Worm (Caenorhabditis elegans): ENCODE results near the gene hlh-26.

The hlh-26 gene

DNA sequence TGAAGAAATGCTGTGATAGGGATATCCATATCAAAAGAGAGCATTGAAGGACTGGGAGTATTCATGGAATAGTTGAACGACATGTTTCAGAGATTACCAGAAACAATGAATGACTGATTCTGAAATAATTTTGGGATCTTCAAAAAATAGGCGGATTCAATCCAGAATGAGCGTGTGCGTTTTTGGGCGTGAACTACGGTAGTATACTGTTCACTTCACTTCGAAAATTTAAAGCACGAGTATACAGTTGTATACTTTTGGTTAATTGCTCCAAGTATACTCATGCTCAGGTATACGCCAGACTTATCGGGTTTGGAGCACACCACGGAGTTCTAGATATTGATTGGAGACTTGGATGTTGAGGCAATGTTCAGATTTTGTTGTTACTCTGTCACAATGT, 8.2 kb downstream of the hlh-26 start, which contains the start of gene tbx-35:
Gene tbx-35, minus strand, starts transcription at position 101 of the 400 bp plus-strand sequence.
- TF ChIP-seq Y56A3A.18 (GFP tag; IDR thresholded peaks at IDR 0.05) = no peak
- TF ChIP-seq ceh-91 (GFP tag; IDR thresholded peaks at IDR 0.05) = no peak
- no peak for TF ChIP-seq hlh-26 (GFP tag; conservative IDR thresholded peaks at IDR 0.05)
- no peak for TF ChIP-seq bed-2 (GFP tag; IDR thresholded peaks at IDR 0.05)
- no peak for TF ChIP-seq F33H1.4 (GFP tag; IDR thresholded peaks at IDR 0.05)
- no peak for TF ChIP-seq lsl-1 (GFP tag; optimal IDR thresholded peaks at IDR 0.05)
- TF ChIP-seq F57C9.4 (tag; optimal IDR thresholded peaks at IDR 0.05) = no peak

DNA sequence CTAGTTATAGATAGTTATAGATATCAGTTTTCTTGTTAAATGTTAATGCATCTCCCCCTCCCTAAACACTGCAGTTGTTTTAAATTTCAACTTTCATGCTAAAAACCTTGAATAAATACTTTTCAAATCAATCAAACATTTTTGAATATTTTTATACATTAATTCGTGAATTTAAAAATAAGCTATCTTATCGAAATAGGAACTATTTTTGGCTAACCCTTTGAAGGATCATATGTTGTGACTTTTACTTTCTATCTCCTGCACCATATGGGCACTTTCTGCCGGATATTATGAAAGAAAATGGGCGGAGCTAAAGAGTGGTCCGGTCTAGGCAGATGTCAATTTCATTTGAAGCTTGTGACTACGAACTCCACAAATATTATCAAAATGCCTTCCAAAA, 10.9 kb downstream of the hlh-26 start, which contains the start of gene ZK177.11:
Gene ZK177.11, plus strand, starts transcription at position 301 of the 400 bp plus-strand sequence.
- TF ChIP-seq madf-8 (GFP tag; conservative IDR thresholded peaks at IDR 0.05) (no peak), Y79H2A.3 (GFP tag; conservative IDR thresholded peaks at IDR 0.05) (no peak), ztf-22 (GFP tag; optimal IDR thresholded peaks at IDR 0.05) (no peak), die-1 (tag; optimal IDR thresholded peaks at IDR 0.05) (no peak), ztf-6 (GFP tag; IDR thresholded peaks at IDR 0.05) (no peak), snpc-4 (GFP tag; optimal IDR thresholded peaks at IDR 0.05) (no peak), snpc-4 (tag; optimal IDR thresholded peaks at IDR 0.05) (no peak), lag-1 (GFP tag; IDR thresholded peaks at IDR 0.05) (no peak), snpc-1.1 (tag; optimal IDR thresholded peaks at IDR 0.05; ENCODE audit: insufficient read depth) (no peak), attf-5 (GFP tag; optimal IDR thresholded peaks at IDR 0.05) (no peak), F57A8.1 (GFP tag; optimal IDR thresholded peaks at IDR 0.05) (no peak), hlh-12 (tag; optimal IDR thresholded peaks at IDR 0.05) (no peak), mcd-1 (GFP tag; IDR thresholded peaks at IDR 0.05) (no peak), madf-6 (GFP tag; IDR thresholded peaks at IDR 0.05) (no peak), aptf-2 (GFP tag; conservative IDR thresholded peaks at IDR 0.05) (no peak), egrh-3 (GFP tag; IDR thresholded peaks at IDR 0.05) (no peak), ccch-3 (GFP tag; optimal IDR thresholded peaks at IDR 0.05) (no peak)

DNA sequence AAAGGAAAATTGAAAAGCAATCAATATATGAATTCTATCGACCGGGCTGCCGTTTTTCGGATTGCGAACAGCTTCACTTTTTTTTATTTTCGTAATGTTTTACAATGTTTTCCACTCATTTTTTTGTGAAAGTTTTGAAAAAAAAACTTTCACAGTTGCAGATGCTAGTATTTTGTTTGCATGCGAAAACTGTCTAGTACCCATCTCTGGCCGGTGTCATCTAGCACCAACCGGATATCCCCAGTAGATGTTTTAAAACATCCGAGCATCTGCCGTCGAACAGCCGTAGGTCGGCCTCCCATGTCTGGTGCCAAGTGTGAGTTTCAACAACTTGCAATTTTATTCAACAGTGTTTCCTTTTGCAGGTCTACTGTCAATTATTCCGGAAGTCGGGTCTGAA, 12.1 kb downstream of the hlh-26 start, which contains the start of gene ZK177.12:
Gene ZK177.12, plus strand, starts transcription at position 301 of the 400 bp plus-strand sequence.
- TF ChIP-seq K11D2.4 (GFP tag; IDR thresholded peaks at IDR 0.05) (no peak), madf-6 (GFP tag; IDR thresholded peaks at IDR 0.05) (no peak), dpl-1 (GFP tag; optimal IDR thresholded peaks at IDR 0.05) (no peak), F22D6.2 (tag; optimal IDR thresholded peaks at IDR 0.05) (no peak), Y95B8A.8 (GFP tag; IDR thresholded peaks at IDR 0.05) (no peak), cebp-2 (GFP tag; IDR thresholded peaks at IDR 0.05) (no peak), him-1 (tag; optimal IDR thresholded peaks at IDR 0.05) (no peak), unc-62 (GFP tag; optimal IDR thresholded peaks at IDR 0.05) (no peak), C17E4.6 (GFP tag; IDR thresholded peaks at IDR 0.05) (no peak), die-1 (tag; optimal IDR thresholded peaks at IDR 0.05) (no peak), snpc-1.1 (tag; optimal IDR thresholded peaks at IDR 0.05; ENCODE audit: insufficient read depth) (no peak), tbx-9 (tag; optimal IDR thresholded peaks at IDR 0.05; ENCODE audit: borderline replicate concordance) (no peak)

DNA sequence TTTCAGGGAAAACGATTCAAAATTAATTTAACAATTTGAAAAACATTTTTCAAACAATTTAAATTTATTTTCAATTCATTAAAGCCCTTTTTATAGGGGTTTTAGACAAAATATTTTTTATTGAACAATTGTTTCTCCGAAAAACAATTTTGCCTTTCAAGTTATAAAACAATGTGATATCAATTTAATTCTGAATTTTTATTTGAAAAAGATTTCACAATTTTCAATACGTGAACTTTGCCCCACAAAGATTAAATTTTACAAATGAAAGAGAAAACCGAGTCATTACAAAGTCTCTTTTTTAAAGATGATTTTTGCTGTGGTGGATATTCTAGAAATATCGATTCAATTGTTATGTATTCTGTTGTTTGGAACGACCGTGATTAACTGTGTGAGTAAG, 14.6 kb downstream of the hlh-26 start, which contains the start of gene ZK177.2:
Gene ZK177.2, plus strand, starts transcription at position 301 of the 400 bp plus-strand sequence.
- TF ChIP-seq hrde-1 (tag; optimal IDR thresholded peaks at IDR 0.05; ENCODE audit: borderline replicate concordance) = no peak
- no peak for TF ChIP-seq die-1 (tag; optimal IDR thresholded peaks at IDR 0.05)
- no peak for TF ChIP-seq B0261.1 (tag; optimal IDR thresholded peaks at IDR 0.05)
- TF ChIP-seq Y79H2A.3 (GFP tag; conservative IDR thresholded peaks at IDR 0.05) = no peak
- TF ChIP-seq B0019.2 (GFP tag; conservative IDR thresholded peaks at IDR 0.05) = no peak
- TF ChIP-seq rcor-1 (GFP tag; IDR thresholded peaks at IDR 0.05) = no peak
- TF ChIP-seq chd-7 (tag; optimal IDR thresholded peaks at IDR 0.05) = no peak
- no peak for TF ChIP-seq lir-1 (GFP tag; conservative IDR thresholded peaks at IDR 0.05)
- TF ChIP-seq attf-3 (GFP tag; conservative IDR thresholded peaks at IDR 0.05) = no peak
